Worm (Caenorhabditis elegans): ENCODE data around the gene F20D6.10.

ce11 chrV:8219550-8219949 lies 23.8 kb upstream of the F20D6.10 start:
- TF ChIP-seq fkh-10 (GFP tag; optimal IDR thresholded peaks at IDR 0.05) (no peak), lin-15B (tag; optimal IDR thresholded peaks at IDR 0.05) (no peak), T26A8.4 (GFP tag; IDR thresholded peaks at IDR 0.05) (no peak), nhr-28 (tag; optimal IDR thresholded peaks at IDR 0.05) (no peak), ama-1 (optimal IDR thresholded peaks at IDR 0.05) (no peak), snpc-1.2 (GFP tag; IDR thresholded peaks at IDR 0.05) (no peak), Y105C5A.15 (GFP tag; IDR thresholded peaks at IDR 0.05) (no peak), egl-43 (GFP tag; IDR thresholded peaks at IDR 0.05) (no peak), snpc-4 (tag; optimal IDR thresholded peaks at IDR 0.05) (no peak), lsy-2 (tag; optimal IDR thresholded peaks at IDR 0.05) (no peak), nhr-11 (tag; optimal IDR thresholded peaks at IDR 0.05) (no peak)

All from whole organism, L4 larva.